Worm (Caenorhabditis elegans) whole organism, L4 larva: ENCODE data around the gene clik-1.

ENCODE experiments used
- lsy-2 ChIP-seq, 2 experiments: fragments of 150-350 bp in 1 of 2; sonication (generic microtip) in 1 of 2; optimal IDR thresholded peaks; 2 replicates each; lab custom pipeline; 2014 to 2017; ENCODE audit warnings: missing biosample characterization in 2 of 2, missing genetic modification characterization in 2 of 2
- mdl-1 ChIP-seq, 2 experiments: fragments of 150-350 bp in 1 of 2; sonication (generic microtip) in 1 of 2; optimal IDR thresholded peaks; 2 replicates each; lab custom pipeline; 2014 to 2017; ENCODE audit warnings: missing biosample characterization in 2 of 2, missing genetic modification characterization in 2 of 2
- unc-62 ChIP-seq, 3 experiments: fragments of 150-350 bp in 1 of 3; sonication (generic microtip); optimal IDR thresholded peaks in 2 of 3; peaks in 1 of 3; 1 replicate in 1 of 3; 2 replicates in 2 of 3; lab custom pipeline; 2014 to 2017; ENCODE audit warnings: missing biosample characterization in 3 of 3, missing genetic modification characterization in 3 of 3, missing genetic modification reagents in 3 of 3, missing genotype in 1 of 3

ce11 chrV:6801850-6802249 lies 33.3 kb upstream of the clik-1 start, which contains the start of gene dmsr-10:
- no peak for TF ChIP-seq mdl-1 (tag; optimal IDR thresholded peaks at IDR 0.05; lab: Kevin White, UChicago)
- TF ChIP-seq lsy-2 (tag; optimal IDR thresholded peaks at IDR 0.05; lab: Kevin White, UChicago), result no peak
- TF ChIP-seq unc-62 (GFP tag; optimal IDR thresholded peaks at IDR 0.05 in 1 of 2; lab: Kevin White, UChicago), result no peak
- TF ChIP-seq unc-62 (tag; optimal IDR thresholded peaks at IDR 0.05; lab: Kevin White, UChicago), result no peak
